Fruit fly (Drosophila melanogaster) whole organism, embryonic: ENCODE results near the gene ATP7.

Source experiments
- Ada2b ChIP-seq: fragments of 200-800 bp; sonication (Bioruptor generic); IDR thresholded peaks from 2 replicates; pipeline ENCODE4 v1.3.6; 2022; ENCODE audit warnings: missing biosample characterization, missing genetic modification characterization
- Atf6 ChIP-seq: fragments of 200-800 bp; sonication (Bioruptor generic); IDR thresholded peaks from 2 replicates; pipeline ENCODE4 v1.3.6; 2022; ENCODE audit warnings: missing biosample characterization, missing genetic modification characterization
- BtbVII ChIP-seq: fragments of 200-800 bp; sonication (Bioruptor generic); optimal IDR thresholded peaks from 3 replicates; lab custom pipeline; 2017; ENCODE audit warnings: missing biosample characterization, mild to moderate bottlenecking, missing genetic modification characterization
- CG10366 ChIP-seq: fragments of 200-800 bp; sonication (Bioruptor generic); IDR thresholded peaks from 2 replicates; pipeline ENCODE4 v1.3.6; 2022; ENCODE audit warnings: missing biosample characterization, missing genetic modification characterization
- CG11093 ChIP-seq: fragments of 200-800 bp; sonication (Bioruptor generic); IDR thresholded peaks from 3 replicates; pipeline ENCODE4 v1.3.6; 2022; ENCODE audit warnings: missing biosample characterization, missing genetic modification characterization
- CG11456 ChIP-seq: fragments of 200-800 bp; sonication (Bioruptor generic); IDR thresholded peaks from 3 replicates; pipeline ENCODE4 v1.3.6; 2022; ENCODE audit warnings: missing biosample characterization, missing genetic modification characterization
- CG12071 ChIP-seq: fragments of 200-800 bp; sonication (Bioruptor generic); optimal IDR thresholded peaks from 3 replicates; lab custom pipeline; 2018; ENCODE audit warnings: missing biosample characterization, mild to moderate bottlenecking, missing genetic modification characterization
- CG15514 ChIP-seq: fragments of 200-800 bp; sonication (Bioruptor generic); optimal IDR thresholded peaks from 3 replicates; lab custom pipeline; 2017; ENCODE audit warnings: missing biosample characterization, missing genetic modification characterization, mild to moderate bottlenecking, moderate library complexity, missing genetic modification reagents
- CG17328 ChIP-seq: fragments of 200-800 bp; sonication (Bioruptor generic); IDR thresholded peaks from 2 replicates; pipeline ENCODE4 v1.3.6; 2022; ENCODE audit warnings: missing biosample characterization, missing genetic modification characterization
- CG17385 ChIP-seq: fragments of 200-800 bp; sonication (Bioruptor generic); optimal IDR thresholded peaks from 3 replicates; lab custom pipeline; 2018; ENCODE audit warnings: missing biosample characterization, mild to moderate bottlenecking, missing genetic modification characterization
- CG17612 ChIP-seq: fragments of 200-800 bp; sonication (Bioruptor generic); IDR thresholded peaks from 2 replicates; pipeline ENCODE4 v1.3.6; 2022; ENCODE audit warnings: missing biosample characterization, missing genetic modification characterization
- CG1792 ChIP-seq: fragments of 200-800 bp; sonication (Bioruptor generic); optimal IDR thresholded peaks from 2 replicates; lab custom pipeline; 2016; ENCODE audit warnings: missing biosample characterization, missing genetic modification characterization
- CG2875 ChIP-seq: fragments of 200-800 bp; sonication (Bioruptor generic); optimal IDR thresholded peaks from 2 replicates; lab custom pipeline; 2017; ENCODE audit warnings: missing biosample characterization, mild to moderate bottlenecking, missing genetic modification characterization, missing genetic modification reagents
- CG31441 ChIP-seq: fragments of 200-800 bp; sonication (Bioruptor generic); IDR thresholded peaks from 2 replicates; pipeline ENCODE4 v1.3.6; 2022; ENCODE audit warnings: missing biosample characterization, missing genetic modification characterization
- CG32532 ChIP-seq: fragments of 200-800 bp; sonication (Bioruptor generic); IDR thresholded peaks from 2 replicates; pipeline ENCODE4 v1.3.6; 2022; ENCODE audit warnings: missing biosample characterization, missing genetic modification characterization
- CG32767 ChIP-seq: fragments of 200-800 bp; sonication (Bioruptor generic); IDR thresholded peaks from 2 replicates; pipeline ENCODE4 v1.3.6; 2022; ENCODE audit warnings: missing biosample characterization, missing genetic modification characterization
- CG4360 ChIP-seq: fragments of 200-800 bp; sonication (Bioruptor generic); IDR thresholded peaks from 2 replicates; pipeline ENCODE4 v1.3.6; 2022; ENCODE audit warnings: missing biosample characterization, missing genetic modification characterization
- CG4424 ChIP-seq: fragments of 200-800 bp; sonication (Bioruptor generic); optimal IDR thresholded peaks from 3 replicates; lab custom pipeline; 2016; ENCODE audit warnings: missing biosample characterization, missing genetic modification characterization
- CG7357 ChIP-seq: fragments of 200-800 bp; sonication (Bioruptor generic); IDR thresholded peaks from 3 replicates; pipeline ENCODE4 v1.3.6; 2022; ENCODE audit warnings: missing biosample characterization, missing genetic modification characterization
- CG7839 ChIP-seq: fragments of 200-800 bp; sonication (Bioruptor generic); optimal IDR thresholded peaks from 3 replicates; lab custom pipeline; 2018; ENCODE audit warnings: missing biosample characterization, mild to moderate bottlenecking, missing genetic modification characterization, moderate library complexity
- E2f1 ChIP-seq: fragments of 200-800 bp; sonication (Bioruptor generic); IDR thresholded peaks from 2 replicates; pipeline ENCODE4 v1.3.6; 2022; ENCODE audit warnings: missing biosample characterization, missing genetic modification characterization
- Fer2 ChIP-seq: fragments of 200-800 bp; sonication (Bioruptor generic); optimal IDR thresholded peaks from 2 replicates; lab custom pipeline; 2018; ENCODE audit warnings: missing biosample characterization, mild to moderate bottlenecking, missing genetic modification characterization, moderate library complexity
- Fer3 ChIP-seq: fragments of 200-800 bp; sonication (Bioruptor generic); optimal IDR thresholded peaks from 2 replicates; lab custom pipeline; 2018; ENCODE audit warnings: missing biosample characterization, mild to moderate bottlenecking, missing genetic modification characterization, moderate library complexity
- GATAe ChIP-seq: fragments of 200-800 bp; sonication (Bioruptor generic); conservative IDR thresholded peaks from 2 replicates; pipeline ENCODE4 v1.3.6; 2022; ENCODE audit warnings: missing biosample characterization, missing genetic modification characterization
- Hand ChIP-seq: fragments of 200-800 bp; sonication (Bioruptor generic); optimal IDR thresholded peaks from 2 replicates; lab custom pipeline; 2017; ENCODE audit warnings: mild to moderate bottlenecking, missing biosample characterization, missing genetic modification reagents, missing genetic modification characterization
- Mrtf ChIP-seq: fragments of 200-800 bp; sonication (Bioruptor generic); IDR thresholded peaks from 3 replicates; pipeline ENCODE4 v1.3.6; 2022; ENCODE audit warnings: missing biosample characterization, missing genetic modification characterization
- Ptx1 ChIP-seq: fragments of 200-800 bp; sonication (Bioruptor generic); IDR thresholded peaks from 2 replicates; pipeline ENCODE4 v1.3.6; 2022; ENCODE audit warnings: missing biosample characterization, missing genetic modification characterization
- Rfx ChIP-seq: fragments of 200-800 bp; sonication (Bioruptor generic); IDR thresholded peaks from 2 replicates; pipeline ENCODE4 v1.3.6; 2022; ENCODE audit warnings: missing biosample characterization, missing genetic modification characterization
- Spps ChIP-seq: fragments of 200-800 bp; sonication (Bioruptor generic); optimal IDR thresholded peaks from 2 replicates; lab custom pipeline; 2018; ENCODE audit warnings: missing biosample characterization, mild to moderate bottlenecking, missing genetic modification characterization
- TFAM ChIP-seq: fragments of 200-800 bp; sonication (Bioruptor generic); optimal IDR thresholded peaks from 2 replicates; lab custom pipeline; 2017; ENCODE audit warnings: missing biosample characterization, missing genetic modification characterization, inconsistent platforms
- al ChIP-seq: fragments of 200-800 bp; sonication (Bioruptor generic); IDR thresholded peaks from 2 replicates; pipeline ENCODE4 v1.3.6; 2022; ENCODE audit warnings: missing biosample characterization, missing genetic modification characterization
- bowl ChIP-seq: fragments of 200-800 bp; sonication (Bioruptor generic); IDR thresholded peaks from 2 replicates; pipeline ENCODE4 v1.3.6; 2022; ENCODE audit warnings: missing biosample characterization, missing genetic modification characterization
- caup ChIP-seq: fragments of 200-800 bp; sonication (Bioruptor generic); optimal IDR thresholded peaks from 3 replicates; lab custom pipeline; 2017; ENCODE audit warnings: missing biosample characterization, mild to moderate bottlenecking, missing genetic modification characterization, moderate library complexity; ENCODE audit not compliant: severe bottlenecking
- chinmo ChIP-seq: fragments of 200-800 bp; sonication (Bioruptor generic); IDR thresholded peaks from 4 replicates; pipeline ENCODE4 v1.3.6; 2022; ENCODE audit warnings: missing biosample characterization, missing genetic modification characterization; ENCODE audit not compliant: partially characterized antibody
- dmrt99B ChIP-seq: fragments of 200-800 bp; sonication (Bioruptor generic); optimal IDR thresholded peaks from 2 replicates; lab custom pipeline; 2018; ENCODE audit warnings: missing biosample characterization, mild to moderate bottlenecking, missing genetic modification characterization, moderate library complexity
- esg ChIP-seq: fragments of 200-800 bp; sonication (Bioruptor generic); conservative IDR thresholded peaks from 2 replicates; pipeline ENCODE4 v1.3.6; 2022; ENCODE audit warnings: missing biosample characterization, missing genetic modification characterization
- ewg ChIP-seq: fragments of 200-800 bp; sonication (Bioruptor generic); optimal IDR thresholded peaks from 3 replicates; lab custom pipeline; 2017; ENCODE audit warnings: mild to moderate bottlenecking, missing biosample characterization, missing genetic modification reagents, missing genetic modification characterization
- grau ChIP-seq: fragments of 200-800 bp; optimal IDR thresholded peaks from 3 replicates; lab custom pipeline; 2019; ENCODE audit warnings: missing biosample characterization, mild to moderate bottlenecking, missing genetic modification characterization, moderate library complexity
- inv ChIP-seq: fragments of 200-800 bp; sonication (Bioruptor generic); IDR thresholded peaks from 2 replicates; pipeline ENCODE4 v1.3.6; 2022; ENCODE audit warnings: missing biosample characterization, missing genetic modification characterization; ENCODE audit not compliant: partially characterized antibody
- jigr1 ChIP-seq: fragments of 200-800 bp; sonication (Bioruptor generic); IDR thresholded peaks from 3 replicates; pipeline ENCODE4 v1.3.6; 2022; ENCODE audit warnings: missing biosample characterization, missing genetic modification characterization
- pfk ChIP-seq: fragments of 200-800 bp; sonication (Bioruptor generic); optimal IDR thresholded peaks from 2 replicates; lab custom pipeline; 2018; ENCODE audit warnings: missing biosample characterization, mild to moderate bottlenecking, missing genetic modification characterization, moderate library complexity
- pho ChIP-seq: fragments of 200-800 bp; sonication (Bioruptor generic); optimal IDR thresholded peaks from 2 replicates; lab custom pipeline; 2016; ENCODE audit warnings: missing biosample characterization, missing genetic modification characterization
- scrt ChIP-seq: fragments of 200-800 bp; sonication (Bioruptor generic); optimal IDR thresholded peaks from 2 replicates; lab custom pipeline; 2018; ENCODE audit warnings: missing biosample characterization, mild to moderate bottlenecking, missing genetic modification characterization, moderate library complexity
- seq ChIP-seq: fragments of 200-800 bp; sonication (Bioruptor generic); IDR thresholded peaks from 2 replicates; pipeline ENCODE4 v1.3.6; 2022; ENCODE audit warnings: missing biosample characterization, missing genetic modification characterization
- slp2 ChIP-seq: fragments of 200-800 bp; sonication (Bioruptor generic); optimal IDR thresholded peaks from 2 replicates; lab custom pipeline; 2016; ENCODE audit warnings: missing biosample characterization, missing genetic modification characterization
- sr ChIP-seq: fragments of 200-800 bp; sonication (Bioruptor generic); IDR thresholded peaks from 3 replicates; pipeline ENCODE4 v1.3.6; 2022; ENCODE audit warnings: missing biosample characterization, missing genetic modification characterization
- stc ChIP-seq: fragments of 200-800 bp; sonication (Bioruptor generic); IDR thresholded peaks from 2 replicates; pipeline ENCODE4 v1.3.6; 2022; ENCODE audit warnings: missing biosample characterization, missing genetic modification characterization
- tna ChIP-seq: fragments of 200-800 bp; sonication (Bioruptor generic); IDR thresholded peaks from 2 replicates; pipeline ENCODE4 v1.3.6; 2022; ENCODE audit warnings: missing biosample characterization, missing genetic modification characterization; ENCODE audit not compliant: partially characterized antibody
- unpg ChIP-seq: fragments of 200-800 bp; sonication (Bioruptor generic); optimal IDR thresholded peaks from 3 replicates; lab custom pipeline; 2018; ENCODE audit warnings: missing biosample characterization, mild to moderate bottlenecking, missing genetic modification characterization, moderate library complexity

Gene ATP7

dm6 chrX:11846049-11846718 is 8.6 kb upstream of the ATP7 start, which contains the start of gene CG15740 (continued):
- no peak for TF ChIP-seq CG17612
- peak; percentile 76 for TF ChIP-seq seq
- no peak for TF ChIP-seq pfk (GFP tag; lab: Kevin White, UChicago)
- TF ChIP-seq stc, result peak; percentile 62; the same call in 1 of the 2 replicates
- no peak for TF ChIP-seq sr (GFP tag; lab: Robert Waterston, UW)
- TF ChIP-seq CG2875 (GFP tag; lab: Kevin White, UChicago), result no peak
- peak; percentile 51; the same call in 1 of the 2 replicates for TF ChIP-seq CG32532 (GFP tag; lab: Robert Waterston, UW)
- TF ChIP-seq Atf6 (GFP tag; lab: Robert Waterston, UW), result peak; percentile 73; the same call in 1 of the 2 replicates
- no peak for TF ChIP-seq Fer2 (tag; lab: Kevin White, UChicago)
- TF ChIP-seq CG11456 (GFP tag; lab: Robert Waterston, UW), result 0 out of 3 replicates have a peak, but pooled peaks have one; percentile 9
- peak; percentile 62 for TF ChIP-seq Ada2b (GFP tag; lab: Robert Waterston, UW)
- 0 out of 2 replicates have a peak, but pooled peaks have one; percentile 20 for TF ChIP-seq al
- TF ChIP-seq inv, result no peak
- 0 out of 3 replicates have a peak, but pooled peaks have one; percentile 25 for TF ChIP-seq CG7357 (GFP tag; lab: Robert Waterston, UW)
- TF ChIP-seq chinmo, result no peak
- no peak for TF ChIP-seq bowl (GFP tag; lab: Robert Waterston, UW)
- peak; percentile 14 for TF ChIP-seq caup
- TF ChIP-seq CG12071, result no peak
- peak; percentile 16 for TF ChIP-seq unpg (GFP tag; lab: Kevin White, UChicago)
- TF ChIP-seq CG4360 (GFP tag; lab: Robert Waterston, UW), result no peak
- TF ChIP-seq CG17385 (GFP tag; lab: Kevin White, UChicago), result peak; percentile 8
- no peak for TF ChIP-seq slp2 (GFP tag; lab: Kevin White, UChicago)
- no peak for TF ChIP-seq ewg (GFP tag; lab: Kevin White, UChicago)
- no peak for TF ChIP-seq tna
- TF ChIP-seq CG31441 (GFP tag; lab: Robert Waterston, UW), result peak; percentile 63
- TF ChIP-seq TFAM (GFP tag; lab: Kevin White, UChicago), result no peak
- TF ChIP-seq Mrtf (GFP tag; lab: Robert Waterston, UW), result no peak
- peak; percentile 1 for TF ChIP-seq grau (tag; lab: Kevin White, UChicago)
- TF ChIP-seq dmrt99B (tag; lab: Kevin White, UChicago), result peak; percentile 79
- no peak for TF ChIP-seq GATAe (GFP tag; lab: Robert Waterston, UW)
- TF ChIP-seq Fer3, result peak; percentile 24
- TF ChIP-seq Spps (tag; lab: Kevin White, UChicago), result no peak
- TF ChIP-seq CG1792 (GFP tag; lab: Kevin White, UChicago), result no peak
- TF ChIP-seq CG17328 (GFP tag; lab: Robert Waterston, UW), result peak; percentile 47; the same call in 1 of the 2 replicates
- TF ChIP-seq BtbVII (GFP tag; lab: Kevin White, UChicago), result no peak
- peak; percentile 78 for TF ChIP-seq Ptx1 (GFP tag; lab: Robert Waterston, UW)
- TF ChIP-seq CG10366 (GFP tag; lab: Robert Waterston, UW), result peak; percentile 62
- TF ChIP-seq CG15514, result no peak
- TF ChIP-seq CG7839 (tag; lab: Kevin White, UChicago), result peak; percentile 55
- peak; percentile 48; the same call in 1 of the 2 replicates for TF ChIP-seq Rfx (GFP tag; lab: Robert Waterston, UW)
- TF ChIP-seq esg, result peak; percentile 69
- TF ChIP-seq scrt (GFP tag; lab: Kevin White, UChicago), result no peak
- no peak for TF ChIP-seq pho (GFP tag; lab: Kevin White, UChicago)
- peak; percentile 40; the same call in 1 of the 3 replicates for TF ChIP-seq CG11093 (GFP tag; lab: Robert Waterston, UW)
- TF ChIP-seq Hand (GFP tag; lab: Kevin White, UChicago), result no peak
- peak; percentile 21; the same call in 1 of the 3 replicates for TF ChIP-seq jigr1 (GFP tag; lab: Robert Waterston, UW)
- TF ChIP-seq E2f1 (GFP tag; lab: Robert Waterston, UW), result 0 out of 2 replicates have a peak, but pooled peaks have one; percentile 44
- peak; percentile 42 for TF ChIP-seq CG4424 (GFP tag; lab: Kevin White, UChicago)
- TF ChIP-seq CG32767 (GFP tag; lab: Robert Waterston, UW), result peak; percentile 42; the same call in 1 of the 2 replicates
